Worm (Caenorhabditis elegans): ENCODE measurements around the gene ifc-1.

DNA sequence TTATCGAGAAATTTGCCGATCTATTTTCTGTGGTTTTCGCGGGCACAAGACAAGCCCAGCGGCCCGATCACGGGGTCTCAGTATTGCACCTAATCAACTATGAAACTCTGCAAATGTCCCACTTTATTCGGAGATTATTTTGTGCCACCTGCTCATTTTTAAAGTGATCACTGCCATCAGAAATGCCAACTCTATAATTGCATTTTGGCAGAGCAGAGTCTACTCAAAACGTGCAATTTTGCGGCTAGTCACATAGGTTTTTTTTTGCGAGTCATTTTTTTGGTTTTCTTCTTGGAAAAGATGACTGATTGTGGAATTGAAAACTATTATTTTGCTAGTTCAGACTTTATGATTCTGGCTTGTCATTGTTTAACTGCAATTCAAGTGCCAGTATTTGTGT, 16.3 kb upstream of the ifc-1 start, which contains the start of gene srh-240:
- TF ChIP-seq W03F9.2 (tag; optimal IDR thresholded peaks at IDR 0.05) (no peak), dao-5 (tag; optimal IDR thresholded peaks at IDR 0.05) (no peak)
